Worm (Caenorhabditis elegans) whole organism, late embryonic: ENCODE measurements around the gene rei-2.

Source experiments
- K02D7.2 ChIP-seq: sonication (generic microtip); optimal IDR thresholded peaks from 2 replicates; lab custom pipeline; 2017; ENCODE audit warnings: mild to moderate bottlenecking, missing genetic modification characterization, missing compliant biosample characterization
- ahr-1 ChIP-seq: sonication (generic microtip); optimal IDR thresholded peaks from 2 replicates; lab custom pipeline; 2016; ENCODE audit warnings: missing genetic modification characterization, missing compliant biosample characterization
- ama-1 ChIP-seq: fragments of 150-350 bp; optimal IDR thresholded peaks from 2 replicates; lab custom pipeline; 2014
- ceh-14 ChIP-seq: sonication (generic microtip); optimal IDR thresholded peaks from 2 replicates; lab custom pipeline; 2016; ENCODE audit warnings: missing genotype, missing genetic modification characterization, missing compliant biosample characterization
- ceh-18 ChIP-seq: sonication (generic microtip); optimal IDR thresholded peaks from 2 replicates; lab custom pipeline; 2016; ENCODE audit warnings: missing genetic modification characterization, missing compliant biosample characterization
- ceh-19 ChIP-seq: fragments of 200-800 bp; sonication (Bioruptor generic); optimal IDR thresholded peaks from 2 replicates; lab custom pipeline; 2018; ENCODE audit warnings: mild to moderate bottlenecking, missing genetic modification characterization, missing compliant biosample characterization
- ceh-2 ChIP-seq: sonication (generic microtip); optimal IDR thresholded peaks from 2 replicates; lab custom pipeline; 2016; ENCODE audit warnings: missing genotype, missing genetic modification characterization, missing compliant biosample characterization
- ceh-31 ChIP-seq: sonication (generic microtip); optimal IDR thresholded peaks from 2 replicates; lab custom pipeline; 2016; ENCODE audit warnings: missing genetic modification characterization, missing compliant biosample characterization
- ceh-34 ChIP-seq: sonication (generic microtip); optimal IDR thresholded peaks from 2 replicates; lab custom pipeline; 2016; ENCODE audit warnings: mild to moderate bottlenecking, missing genetic modification characterization, missing compliant biosample characterization
- ceh-6 ChIP-seq: fragments of 200-800 bp; sonication (Bioruptor generic); optimal IDR thresholded peaks from 2 replicates; lab custom pipeline; 2018; ENCODE audit warnings: mild to moderate bottlenecking, missing genetic modification characterization, missing compliant biosample characterization
- ceh-9 ChIP-seq: sonication (generic microtip); optimal IDR thresholded peaks from 2 replicates; lab custom pipeline; 2016; ENCODE audit warnings: mild to moderate bottlenecking, missing genetic modification characterization, inconsistent platforms, missing compliant biosample characterization
- che-1 ChIP-seq: sonication (generic microtip); optimal IDR thresholded peaks from 2 replicates; lab custom pipeline; 2016; ENCODE audit warnings: mild to moderate bottlenecking, missing genetic modification characterization, missing compliant biosample characterization
- dmd-4 ChIP-seq: sonication (generic microtip); optimal IDR thresholded peaks from 2 replicates; lab custom pipeline; 2016; ENCODE audit warnings: borderline replicate concordance, missing genetic modification characterization, missing compliant biosample characterization
- elt-2 ChIP-seq: sonication (generic microtip); optimal IDR thresholded peaks from 2 replicates; lab custom pipeline; 2016; ENCODE audit warnings: missing genetic modification reagents, missing genetic modification characterization, missing compliant biosample characterization
- ets-4 ChIP-seq: sonication (generic microtip); optimal IDR thresholded peaks from 2 replicates; lab custom pipeline; 2016; ENCODE audit warnings: missing genetic modification characterization, missing compliant biosample characterization
- hlh-8 ChIP-seq: sonication (generic microtip); optimal IDR thresholded peaks from 2 replicates; lab custom pipeline; 2016; ENCODE audit warnings: missing genotype, missing genetic modification characterization, missing compliant biosample characterization
- lim-6 ChIP-seq: sonication (generic microtip); optimal IDR thresholded peaks from 2 replicates; lab custom pipeline; 2016; ENCODE audit warnings: missing genetic modification characterization, missing compliant biosample characterization
- nfya-1 ChIP-seq: sonication (generic microtip); optimal IDR thresholded peaks from 2 replicates; lab custom pipeline; 2017; ENCODE audit warnings: missing genetic modification characterization, mild to moderate bottlenecking, missing compliant biosample characterization, antibody characterized with exemption, moderate library complexity
- nhr-11 ChIP-seq: fragments of 150-350 bp; optimal IDR thresholded peaks from 2 replicates; lab custom pipeline; 2014; ENCODE audit warnings: missing biosample characterization, missing genetic modification characterization
- npax-4 ChIP-seq: sonication (generic microtip); optimal IDR thresholded peaks from 2 replicates; lab custom pipeline; 2016; ENCODE audit warnings: missing genetic modification characterization, missing compliant biosample characterization
- pat-9 ChIP-seq: fragments of 200-800 bp; sonication (Bioruptor generic); optimal IDR thresholded peaks from 2 replicates; lab custom pipeline; 2018; ENCODE audit warnings: mild to moderate bottlenecking, missing genetic modification characterization, moderate library complexity, missing compliant biosample characterization
- pax-1 ChIP-seq: fragments of 150-350 bp; optimal IDR thresholded peaks from 2 replicates; lab custom pipeline; 2014; ENCODE audit warnings: missing biosample characterization, missing genetic modification characterization
- pha-4 ChIP-seq: fragments of 150-350 bp; optimal IDR thresholded peaks from 2 replicates; lab custom pipeline; 2018; ENCODE audit warnings: missing biosample characterization, missing genetic modification reagents, missing genetic modification characterization
- pqm-1 ChIP-seq: sonication (generic microtip); optimal IDR thresholded peaks from 2 replicates; lab custom pipeline; 2016; ENCODE audit warnings: missing genetic modification characterization, missing compliant biosample characterization
- rnt-1 ChIP-seq: sonication (generic microtip); optimal IDR thresholded peaks from 2 replicates; lab custom pipeline; 2016; ENCODE audit warnings: missing genetic modification characterization, missing compliant biosample characterization
- sdc-2 ChIP-seq: sonication (generic microtip); optimal IDR thresholded peaks from 2 replicates; lab custom pipeline; 2016; ENCODE audit warnings: missing genotype, missing genetic modification characterization, missing compliant biosample characterization
- sox-2 ChIP-seq: fragments of 200-800 bp; sonication (Bioruptor generic); IDR thresholded peaks from 2 replicates; pipeline ENCODE4 v1.3.6; 2022; ENCODE audit warnings: missing genetic modification reagents, missing genetic modification characterization, missing compliant biosample characterization
- ttx-3 ChIP-seq: sonication (generic microtip); optimal IDR thresholded peaks from 2 replicates; lab custom pipeline; 2016; ENCODE audit warnings: missing genetic modification reagents, missing genetic modification characterization, missing compliant biosample characterization
- unc-3 ChIP-seq, 2 experiments: fragments of 200-800 bp in 1 of 2; sonication (Bioruptor generic) in 1 of 2; sonication (generic microtip) in 1 of 2; conservative IDR thresholded peaks in 1 of 2; optimal IDR thresholded peaks in 1 of 2; 2 replicates each; pipeline versions ENCODE4 v1.3.6 to Lab custom; 2016 to 2022; ENCODE audit warnings: missing compliant biosample characterization in 2 of 2, missing genetic modification characterization in 2 of 2, missing genetic modification reagents in 1 of 2
- unc-42 ChIP-seq: sonication (generic microtip); optimal IDR thresholded peaks from 2 replicates; lab custom pipeline; 2016; ENCODE audit warnings: missing genotype, missing genetic modification characterization, missing compliant biosample characterization
- unc-55 ChIP-seq: sonication (generic microtip); optimal IDR thresholded peaks from 2 replicates; lab custom pipeline; 2017; ENCODE audit warnings: missing biosample characterization, missing genetic modification reagents, missing genetic modification characterization
- ztf-16 ChIP-seq: sonication (generic microtip); optimal IDR thresholded peaks from 2 replicates; lab custom pipeline; 2017; ENCODE audit warnings: missing genetic modification characterization, missing compliant biosample characterization

The rei-2 gene

ce11 chrX:1060705-1061104 lies 27.2 kb downstream of the rei-2 start:
- TF ChIP-seq unc-55: peak; percentile 15
- TF ChIP-seq dmd-4 (tag; lab: Kevin White, UChicago): no peak
- TF ChIP-seq ceh-14 (tag; lab: Kevin White, UChicago): peak; percentile 64
- TF ChIP-seq unc-42 (tag; lab: Kevin White, UChicago): peak; percentile 55
- TF ChIP-seq, all 69 proteins: peak for 3

ce11 chrX:1057821-1058377 lies 30.0 kb downstream of the rei-2 start:
- peak; percentile 27 for TF ChIP-seq ceh-31
- TF ChIP-seq unc-42 (tag; lab: Kevin White, UChicago): peak; percentile 90
- TF ChIP-seq hlh-8: no peak
- peak; percentile 31 for TF ChIP-seq lim-6 (tag; lab: Kevin White, UChicago)
- TF ChIP-seq, all 69 proteins: peak for 3

- peak; percentile 89 for TF ChIP-seq unc-55
- no peak for TF ChIP-seq ceh-34
- no peak for TF ChIP-seq ceh-9 (tag; lab: Kevin White, UChicago)
Measured at ce11 chrX:1053929-1054328, 34.0 kb downstream of the rei-2 start, which contains the start of gene ncs-3. Gene ncs-3 (plus strand): TSS chrX:1054081.

- TF ChIP-seq hlh-8 (peak; percentile 34), npax-4 (tag; lab: Kevin White, UChicago) (no peak)
Measured at ce11 chrX:1052960-1053359, 35.0 kb downstream of the rei-2 start.

- TF ChIP-seq ztf-16 (tag; lab: Kevin White, UChicago) (no peak), unc-42 (tag; lab: Kevin White, UChicago) (peak; percentile 29), ahr-1 (tag; lab: Kevin White, UChicago) (no peak), dmd-4 (tag; lab: Kevin White, UChicago) (no peak), che-1 (tag; lab: Kevin White, UChicago) (no peak), ceh-2 (tag; lab: Kevin White, UChicago) (no peak), rnt-1 (peak; percentile 44), sdc-2 (tag; lab: Kevin White, UChicago) (peak; percentile 18), K02D7.2 (tag; lab: Kevin White, UChicago) (no peak), unc-3 (GFP tag; conservative IDR thresholded peaks at IDR 0.05; lab: Robert Waterston, UW) (no peak), unc-3 (tag; optimal IDR thresholded peaks at IDR 0.05; lab: Kevin White, UChicago) (no peak), ceh-19 (GFP tag; lab: Kevin White, UChicago) (no peak), pax-1 (tag; lab: Kevin White, UChicago) (no peak), unc-55 (peak; percentile 67), pqm-1 (tag; lab: Kevin White, UChicago) (no peak), lim-6 (tag; lab: Kevin White, UChicago) (peak; percentile 14), nhr-11 (no peak), ceh-6 (GFP tag; lab: Kevin White, UChicago) (no peak), ceh-18 (tag; lab: Kevin White, UChicago) (peak; percentile 51), nfya-1 (tag; lab: Kevin White, UChicago) (peak; percentile 3), ama-1 (lab: Kevin White, UChicago) (no peak), sox-2 (no peak), ceh-14 (tag; lab: Kevin White, UChicago) (no peak), ets-4 (tag; lab: Kevin White, UChicago) (no peak), pat-9 (tag; lab: Kevin White, UChicago) (no peak), pha-4 (tag; lab: Kevin White, UChicago) (no peak)
- TF ChIP-seq, all 69 proteins: peak for 7
Measured at ce11 chrX:1051041-1051440, 36.9 kb downstream of the rei-2 start.

ce11 chrX:1046156-1046831 lies 41.7 kb downstream of the rei-2 start, which contains the start of gene vpat-1:
Gene vpat-1 (minus strand): TSS chrX:1046206.
- peak; percentile 86 for TF ChIP-seq elt-2 (tag; lab: Kevin White, UChicago)
- TF ChIP-seq ttx-3: no peak
